Worm (Caenorhabditis elegans) whole organism, L3 larva: ENCODE data around the gene F55C12.2.
A peak's percentile ranks its signal among the peaks of the same experiment; 100 is the strongest.

Experiments
- R02D3.7 ChIP-seq: fragments of 150-350 bp; optimal IDR thresholded peaks from 2 replicates; lab custom pipeline; 2014; ENCODE audit warnings: missing biosample characterization, missing genetic modification characterization
- ZK546.5 ChIP-seq: sonication (generic microtip); optimal IDR thresholded peaks from 2 replicates; lab custom pipeline; 2017; ENCODE audit warnings: missing biosample characterization, missing genetic modification characterization
- aly-2 ChIP-seq: fragments of 150-350 bp; optimal IDR thresholded peaks from 2 replicates; lab custom pipeline; 2014; ENCODE audit warnings: missing biosample characterization, missing genetic modification characterization
- ceh-28 ChIP-seq: fragments of 150-350 bp; optimal IDR thresholded peaks from 2 replicates; lab custom pipeline; 2014; ENCODE audit warnings: missing biosample characterization, missing genetic modification reagents, missing genetic modification characterization
- ceh-82 ChIP-seq: fragments of 150-350 bp; optimal IDR thresholded peaks from 2 replicates; lab custom pipeline; 2014; ENCODE audit warnings: missing biosample characterization, missing genetic modification characterization
- ceh-9 ChIP-seq: sonication (generic microtip); optimal IDR thresholded peaks from 2 replicates; lab custom pipeline; 2018; ENCODE audit warnings: missing biosample characterization, missing genetic modification characterization
- daf-12 ChIP-seq: fragments of 150-350 bp; optimal IDR thresholded peaks from 2 replicates; lab custom pipeline; 2014; ENCODE audit warnings: missing biosample characterization, missing genetic modification reagents, missing genetic modification characterization
- egl-27 ChIP-seq: sonication (generic microtip); optimal IDR thresholded peaks from 4 replicates; lab custom pipeline; 2017; ENCODE audit warnings: missing biosample characterization, missing genetic modification reagents, missing genetic modification characterization
- elt-1 ChIP-seq: fragments of 150-350 bp; optimal IDR thresholded peaks from 2 replicates; lab custom pipeline; 2014; ENCODE audit warnings: missing biosample characterization, missing genetic modification characterization
- elt-2 ChIP-seq: sonication (generic microtip); optimal IDR thresholded peaks from 2 replicates; lab custom pipeline; 2016; ENCODE audit warnings: missing genetic modification reagents, mild to moderate bottlenecking, missing genetic modification characterization, missing compliant biosample characterization
- elt-3 ChIP-seq, 3 experiments: fragments of 150-350 bp in 1 of 3; sonication (generic microtip) in 2 of 3; optimal IDR thresholded peaks; 2 replicates in 2 of 3; 4 replicates in 1 of 3; lab custom pipeline; 2014 to 2017; ENCODE audit warnings: missing biosample characterization in 3 of 3, missing genetic modification characterization in 3 of 3
- eor-1 ChIP-seq, 2 experiments: fragments of 150-350 bp; optimal IDR thresholded peaks; 2 replicates each; lab custom pipeline; 2014 to 2018; ENCODE audit warnings: missing biosample characterization in 2 of 2, missing genetic modification characterization in 2 of 2
- fkh-10 ChIP-seq: sonication (generic microtip); optimal IDR thresholded peaks from 2 replicates; lab custom pipeline; 2017; ENCODE audit warnings: missing biosample characterization, missing genetic modification reagents, missing genetic modification characterization
- fos-1 ChIP-seq: fragments of 150-350 bp; optimal IDR thresholded peaks from 2 replicates; lab custom pipeline; 2014; ENCODE audit warnings: missing biosample characterization, missing genetic modification characterization
- lin-15B ChIP-seq: fragments of 150-350 bp; optimal IDR thresholded peaks from 2 replicates; lab custom pipeline; 2014; ENCODE audit warnings: missing biosample characterization, missing genetic modification characterization
- lin-39 ChIP-seq: fragments of 150-350 bp; optimal IDR thresholded peaks from 2 replicates; lab custom pipeline; 2018; ENCODE audit warnings: missing biosample characterization, missing genetic modification reagents, missing genetic modification characterization
- lsy-12 ChIP-seq: sonication (generic microtip); optimal IDR thresholded peaks from 2 replicates; lab custom pipeline; 2016; ENCODE audit warnings: mild to moderate bottlenecking, missing genetic modification characterization, missing compliant biosample characterization
- nfya-1 ChIP-seq: sonication (generic microtip); optimal IDR thresholded peaks from 2 replicates; lab custom pipeline; 2017; ENCODE audit warnings: missing genetic modification characterization, mild to moderate bottlenecking, missing compliant biosample characterization, antibody characterized with exemption, moderate library complexity; ENCODE audit not compliant: insufficient read depth
- nhr-11 ChIP-seq: fragments of 150-350 bp; optimal IDR thresholded peaks from 2 replicates; lab custom pipeline; 2014; ENCODE audit warnings: missing biosample characterization, missing genetic modification characterization
- nhr-12 ChIP-seq: fragments of 150-350 bp; optimal IDR thresholded peaks from 2 replicates; lab custom pipeline; 2014; ENCODE audit warnings: missing biosample characterization, missing genetic modification characterization
- nhr-23 ChIP-seq: fragments of 150-350 bp; optimal IDR thresholded peaks from 2 replicates; lab custom pipeline; 2014; ENCODE audit warnings: missing biosample characterization, missing genetic modification reagents, missing genetic modification characterization
- nhr-237 ChIP-seq: fragments of 150-350 bp; optimal IDR thresholded peaks from 2 replicates; lab custom pipeline; 2014; ENCODE audit warnings: missing biosample characterization, missing genetic modification characterization
- nhr-25 ChIP-seq: sonication (generic microtip); optimal IDR thresholded peaks from 2 replicates; lab custom pipeline; 2017; ENCODE audit warnings: missing biosample characterization, missing genetic modification characterization
- nhr-43 ChIP-seq: sonication (generic microtip); optimal IDR thresholded peaks from 2 replicates; lab custom pipeline; 2016; ENCODE audit warnings: mild to moderate bottlenecking, missing genetic modification characterization, missing compliant biosample characterization; ENCODE audit not compliant: poor library complexity, severe bottlenecking
- nhr-67 ChIP-seq: fragments of 150-350 bp; optimal IDR thresholded peaks from 2 replicates; lab custom pipeline; 2014; ENCODE audit warnings: missing biosample characterization, missing genetic modification characterization
- nhr-76 ChIP-seq: fragments of 150-350 bp; sonication (generic microtip); optimal IDR thresholded peaks from 5 replicates; lab custom pipeline; 2014; ENCODE audit warnings: missing biosample characterization, missing genetic modification characterization
- nhr-77 ChIP-seq: fragments of 150-350 bp; optimal IDR thresholded peaks from 2 replicates; lab custom pipeline; 2014; ENCODE audit warnings: missing biosample characterization, missing genetic modification characterization
- pha-4 ChIP-seq: fragments of 150-350 bp; optimal IDR thresholded peaks from 2 replicates; lab custom pipeline; 2014; ENCODE audit warnings: missing biosample characterization, missing genetic modification reagents, missing genetic modification characterization
- pqm-1 ChIP-seq: fragments of 150-350 bp; optimal IDR thresholded peaks from 2 replicates; lab custom pipeline; 2017; ENCODE audit warnings: missing biosample characterization, missing genetic modification characterization, inconsistent platforms
- sea-2 ChIP-seq: fragments of 150-350 bp; sonication (generic microtip); optimal IDR thresholded peaks from 4 replicates; lab custom pipeline; 2014; ENCODE audit warnings: missing biosample characterization, missing genetic modification reagents, missing genetic modification characterization
- snpc-4 ChIP-seq: fragments of 150-350 bp; optimal IDR thresholded peaks from 2 replicates; lab custom pipeline; 2014; ENCODE audit warnings: missing biosample characterization, missing genetic modification characterization
- tbx-2 ChIP-seq: sonication (generic microtip); optimal IDR thresholded peaks from 2 replicates; lab custom pipeline; 2016; ENCODE audit warnings: mild to moderate bottlenecking, missing genetic modification characterization, missing compliant biosample characterization
- unc-39 ChIP-seq: sonication (generic microtip); optimal IDR thresholded peaks from 4 replicates; lab custom pipeline; 2017; ENCODE audit warnings: missing biosample characterization, missing genetic modification characterization
- zag-1 ChIP-seq: fragments of 150-350 bp; optimal IDR thresholded peaks from 2 replicates; lab custom pipeline; 2014; ENCODE audit warnings: missing biosample characterization, missing genetic modification characterization
- ztf-11 ChIP-seq: fragments of 150-350 bp; optimal IDR thresholded peaks from 2 replicates; lab custom pipeline; 2014; ENCODE audit warnings: missing biosample characterization, missing genetic modification characterization
- ztf-4 ChIP-seq: fragments of 150-350 bp; optimal IDR thresholded peaks from 2 replicates; lab custom pipeline; 2014; ENCODE audit warnings: missing biosample characterization, missing genetic modification characterization

The F55C12.2 gene

DNA sequence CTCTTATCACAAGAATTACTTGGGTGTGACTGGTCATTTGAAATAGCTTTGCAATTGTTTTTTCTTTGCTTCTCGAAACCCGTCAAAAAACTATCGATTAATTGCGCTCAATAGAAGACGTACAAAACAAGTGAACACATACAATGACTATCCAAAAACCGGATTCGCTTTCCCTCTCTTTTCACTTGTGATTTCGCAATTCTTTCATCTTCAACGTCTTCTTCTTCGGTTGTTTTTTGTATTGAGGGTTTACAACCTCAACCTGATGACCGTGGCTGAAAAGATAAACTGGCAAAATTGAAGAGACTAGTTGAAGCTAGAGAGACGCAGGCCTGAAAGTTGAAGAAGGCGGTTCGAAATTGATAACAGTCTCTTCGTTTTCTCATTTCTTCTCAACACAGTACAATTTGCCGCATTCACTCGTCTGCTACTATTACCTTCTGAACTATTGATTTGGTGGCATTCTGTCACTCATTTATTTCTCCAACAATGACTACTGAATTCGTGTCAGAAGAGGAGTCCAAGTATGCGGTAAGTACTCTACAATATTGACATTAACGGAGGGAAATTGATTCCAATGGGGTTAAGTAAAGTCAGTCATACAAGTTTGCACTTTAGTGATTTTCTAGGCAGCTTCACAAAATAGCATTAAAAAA lies 9.5 kb downstream of the F55C12.2 start:
- TF ChIP-seq ztf-11 (tag; lab: Kevin White, UChicago): no peak
- no peak for TF ChIP-seq lin-39 (tag; lab: Kevin White, UChicago)
- TF ChIP-seq R02D3.7 (tag; lab: Kevin White, UChicago): no peak
- no peak for TF ChIP-seq ZK546.5 (tag; lab: Kevin White, UChicago)
- peak; percentile 96 for TF ChIP-seq nhr-25 (tag; lab: Kevin White, UChicago)
- peak; percentile 60 for TF ChIP-seq ceh-28
- TF ChIP-seq pha-4 (tag; lab: Kevin White, UChicago): peak; percentile 17
- TF ChIP-seq elt-2 (tag; lab: Kevin White, UChicago): peak; percentile 67
- TF ChIP-seq nhr-43 (tag; lab: Kevin White, UChicago): peak; percentile 77
- TF ChIP-seq nfya-1 (tag; lab: Kevin White, UChicago): peak; percentile 56
- TF ChIP-seq elt-3 (tag; optimal IDR thresholded peaks at IDR 0.05; lab: Kevin White, UChicago): peak in 1 of 3 experiments; percentile 53
- no peak for TF ChIP-seq ztf-4 (tag; lab: Kevin White, UChicago)
- TF ChIP-seq nhr-23: peak; percentile 72
- no peak for TF ChIP-seq egl-27

DNA sequence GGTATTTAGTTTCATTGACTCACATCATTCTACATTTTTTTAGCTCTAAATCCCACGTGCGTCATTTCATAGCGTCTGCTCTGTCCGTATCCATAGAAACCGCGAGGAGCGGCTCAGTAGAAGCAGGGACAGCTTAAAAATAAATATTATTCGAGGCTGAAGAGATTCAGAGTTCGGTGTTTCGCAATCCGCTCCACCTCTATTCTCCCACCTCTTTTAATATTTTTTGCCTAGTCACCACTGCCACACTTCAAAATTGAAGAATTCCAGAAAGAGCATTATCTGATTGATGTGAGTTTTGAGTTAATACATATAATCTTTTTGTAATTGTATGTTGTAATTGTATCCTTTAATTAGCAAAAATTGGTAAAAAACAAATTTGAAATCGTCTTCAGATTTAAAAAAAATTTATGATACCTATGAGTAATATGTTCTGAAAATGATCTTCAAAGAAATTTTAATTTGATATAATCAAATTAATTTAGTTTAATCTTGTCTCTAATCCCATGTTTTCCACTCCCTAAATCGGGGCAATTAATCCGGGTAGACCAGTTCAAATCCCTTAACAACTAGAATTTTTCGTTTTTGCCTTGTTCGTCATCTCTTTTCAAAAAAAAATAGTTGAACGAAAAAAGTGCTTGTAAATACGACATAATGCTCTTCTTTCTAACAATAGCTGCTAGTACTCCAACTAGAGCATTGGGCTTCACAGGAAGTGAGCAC lies 13.0 kb downstream of the F55C12.2 start:
- TF ChIP-seq ceh-9 (tag; lab: Kevin White, UChicago): no peak
- no peak for TF ChIP-seq nhr-67
- TF ChIP-seq ztf-11 (tag; lab: Kevin White, UChicago): no peak
- no peak for TF ChIP-seq fkh-10 (GFP tag; lab: Kevin White, UChicago)
- TF ChIP-seq egl-27: no peak
- no peak for TF ChIP-seq pqm-1 (tag; lab: Kevin White, UChicago)
- TF ChIP-seq aly-2 (tag; lab: Kevin White, UChicago): no peak
- TF ChIP-seq nhr-11 (tag; lab: Kevin White, UChicago): no peak
- no peak for TF ChIP-seq sea-2 (GFP tag; lab: Kevin White, UChicago)
- TF ChIP-seq zag-1 (tag; lab: Kevin White, UChicago): no peak
- TF ChIP-seq nhr-25 (tag; lab: Kevin White, UChicago): no peak
- TF ChIP-seq lin-39 (tag; lab: Kevin White, UChicago): no peak
- TF ChIP-seq eor-1 (tag; optimal IDR thresholded peaks at IDR 0.05; lab: Kevin White, UChicago): no peak
- no peak for TF ChIP-seq nhr-23
- TF ChIP-seq ztf-4 (tag; lab: Kevin White, UChicago): no peak
- TF ChIP-seq nhr-12 (tag; lab: Kevin White, UChicago): no peak
- TF ChIP-seq ceh-28: no peak
- no peak for TF ChIP-seq nfya-1 (tag; lab: Kevin White, UChicago)
- TF ChIP-seq snpc-4 (tag; lab: Kevin White, UChicago): no peak
- TF ChIP-seq lsy-12 (tag; lab: Kevin White, UChicago): no peak

DNA sequence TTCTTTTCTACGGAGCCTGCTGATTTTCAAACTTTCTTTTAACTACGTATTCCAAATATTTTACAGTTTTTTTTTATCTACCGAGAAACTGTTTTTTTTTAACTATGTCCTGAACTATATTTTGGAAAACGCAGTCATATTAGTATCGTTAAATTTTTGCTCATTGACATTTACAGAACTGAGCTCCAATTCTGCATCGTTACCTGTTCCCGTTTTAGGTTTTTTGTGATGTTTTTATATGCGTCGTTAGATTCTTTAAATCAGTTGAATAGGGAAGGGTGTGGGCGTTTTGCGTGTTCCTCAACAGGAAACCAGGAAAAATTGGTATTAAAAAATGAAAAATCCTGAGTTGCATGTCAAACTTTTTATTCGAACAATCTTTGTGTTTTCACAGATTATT lies 16.2 kb downstream of the F55C12.2 start:
- TF ChIP-seq egl-27 (no peak), ceh-28 (no peak), nhr-23 (no peak), ceh-9 (tag; lab: Kevin White, UChicago) (no peak), eor-1 (tag; optimal IDR thresholded peaks at IDR 0.05; lab: Kevin White, UChicago) (no peak), nhr-76 (no peak), unc-39 (tag; lab: Kevin White, UChicago) (no peak), fos-1 (tag; lab: Kevin White, UChicago) (no peak), tbx-2 (tag; lab: Kevin White, UChicago) (no peak), elt-1 (no peak), lin-15B (no peak), R02D3.7 (tag; lab: Kevin White, UChicago) (no peak), ZK546.5 (tag; lab: Kevin White, UChicago) (no peak), nhr-67 (no peak), daf-12 (tag; lab: Kevin White, UChicago) (no peak)

DNA sequence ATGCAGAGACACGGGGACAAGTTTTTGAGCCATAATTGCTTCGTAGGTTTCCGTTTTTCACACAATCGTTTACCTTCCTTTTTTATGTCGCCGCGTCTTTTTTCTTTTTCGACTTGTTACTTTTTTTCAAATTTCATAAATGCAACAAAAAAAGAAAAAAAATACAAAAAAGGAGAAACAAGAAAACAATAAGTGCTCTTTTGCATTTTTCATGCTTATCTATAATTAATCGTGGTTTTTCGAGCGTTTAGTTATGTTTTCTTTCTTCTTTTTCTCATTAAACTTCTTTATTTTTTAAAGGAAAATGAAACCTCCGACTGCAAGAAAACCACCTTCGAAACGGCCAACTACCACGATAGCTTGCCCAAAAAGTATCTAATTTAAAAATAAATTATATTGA lies 19.3 kb downstream of the F55C12.2 start, which contains the start of gene F59G1.4:
Gene F59G1.4, plus strand, starts transcription at position 301 of the 400 bp plus-strand sequence.
- no peak for TF ChIP-seq lin-15B
- no peak for TF ChIP-seq fos-1 (tag; lab: Kevin White, UChicago)
- no peak for TF ChIP-seq nhr-237
- no peak for TF ChIP-seq egl-27
- no peak for TF ChIP-seq snpc-4 (tag; lab: Kevin White, UChicago)
- no peak for TF ChIP-seq aly-2 (tag; lab: Kevin White, UChicago)
- no peak for TF ChIP-seq lsy-12 (tag; lab: Kevin White, UChicago)
- TF ChIP-seq eor-1 (tag; optimal IDR thresholded peaks at IDR 0.05; lab: Kevin White, UChicago): no peak
- no peak for TF ChIP-seq nhr-11 (tag; lab: Kevin White, UChicago)
- TF ChIP-seq pha-4 (tag; lab: Kevin White, UChicago): no peak
- TF ChIP-seq nhr-67: no peak
- no peak for TF ChIP-seq sea-2 (GFP tag; lab: Kevin White, UChicago)
- no peak for TF ChIP-seq ceh-82 (tag; lab: Kevin White, UChicago)
- TF ChIP-seq ztf-11 (tag; lab: Kevin White, UChicago): no peak
- TF ChIP-seq elt-2 (tag; lab: Kevin White, UChicago): no peak
- no peak for TF ChIP-seq nhr-77 (tag; lab: Kevin White, UChicago)
- no peak for TF ChIP-seq unc-39 (tag; lab: Kevin White, UChicago)
- TF ChIP-seq ceh-9 (tag; lab: Kevin White, UChicago): no peak
- no peak for TF ChIP-seq ZK546.5 (tag; lab: Kevin White, UChicago)
- TF ChIP-seq elt-1: no peak
